Worm (Caenorhabditis elegans) whole organism, L4 larva: ENCODE measurements around the gene osta-2.

Source experiments
- D1046.2 ChIP-seq: fragments of 200-800 bp; sonication (Bioruptor generic); IDR thresholded peaks from 2 replicates; pipeline ENCODE4 v1.3.6; 2022; ENCODE audit warnings: missing genetic modification characterization, missing compliant biosample characterization
- F10B5.3 ChIP-seq: sonication (generic microtip); optimal IDR thresholded peaks from 2 replicates; lab custom pipeline; 2016; ENCODE audit warnings: mild to moderate bottlenecking, missing genetic modification characterization, missing compliant biosample characterization
- F49E8.2 ChIP-seq: sonication (generic microtip); optimal IDR thresholded peaks from 2 replicates; lab custom pipeline; 2016; ENCODE audit warnings: missing compliant biosample characterization, mild to moderate bottlenecking, missing genetic modification characterization, borderline replicate concordance
- T20F7.1 ChIP-seq: fragments of 200-800 bp; sonication (Bioruptor generic); optimal IDR thresholded peaks from 2 replicates; lab custom pipeline; 2018; ENCODE audit warnings: mild to moderate bottlenecking, missing genetic modification characterization, missing compliant biosample characterization
- Y48G9A.11 ChIP-seq: fragments of 200-800 bp; sonication (Bioruptor generic); IDR thresholded peaks from 2 replicates; pipeline ENCODE4 v1.3.6; 2022; ENCODE audit warnings: missing genetic modification reagents, missing genetic modification characterization, missing compliant biosample characterization
- aha-1 ChIP-seq: fragments of 150-350 bp; peaks from one replicate; lab custom pipeline; 2014; ENCODE audit warnings: missing biosample characterization, missing genetic modification characterization
- arid-1 ChIP-seq: fragments of 200-800 bp; sonication (Bioruptor generic); conservative IDR thresholded peaks from 2 replicates; pipeline ENCODE4 v1.3.6; 2022; ENCODE audit warnings: missing genetic modification reagents, missing genetic modification characterization, missing compliant biosample characterization
- ceh-28 ChIP-seq: fragments of 150-350 bp; optimal IDR thresholded peaks from 2 replicates; lab custom pipeline; 2014; ENCODE audit warnings: missing biosample characterization, missing genetic modification reagents, missing genetic modification characterization
- ces-1 ChIP-seq: fragments of 150-350 bp; sonication (generic microtip); optimal IDR thresholded peaks from 4 replicates; lab custom pipeline; 2014; ENCODE audit warnings: missing biosample characterization, missing genetic modification reagents, missing genetic modification characterization
- cey-2 ChIP-seq: sonication (generic microtip); optimal IDR thresholded peaks from 3 replicates; lab custom pipeline; 2017; ENCODE audit warnings: missing genetic modification characterization, mild to moderate bottlenecking, missing compliant biosample characterization, antibody characterized with exemption, borderline replicate concordance; ENCODE audit not compliant: insufficient read depth
- daf-12 ChIP-seq: fragments of 150-350 bp; optimal IDR thresholded peaks from 2 replicates; lab custom pipeline; 2014; ENCODE audit warnings: missing biosample characterization, missing genetic modification reagents, missing genetic modification characterization
- dmd-6 ChIP-seq: fragments of 200-800 bp; sonication (Bioruptor generic); IDR thresholded peaks from 2 replicates; pipeline ENCODE4 v1.3.6; 2022; ENCODE audit warnings: missing genetic modification reagents, missing genetic modification characterization, missing compliant biosample characterization
- dmd-9 ChIP-seq: fragments of 200-800 bp; sonication (Bioruptor generic); IDR thresholded peaks from 2 replicates; pipeline ENCODE4 v1.3.6; 2022; ENCODE audit warnings: missing genetic modification reagents, missing genetic modification characterization, missing compliant biosample characterization
- duxl-1 ChIP-seq: sonication (generic microtip); optimal IDR thresholded peaks from 2 replicates; lab custom pipeline; 2016; ENCODE audit warnings: mild to moderate bottlenecking, missing genetic modification characterization, moderate library complexity, missing compliant biosample characterization; ENCODE audit not compliant: poor library complexity
- dve-1 ChIP-seq: sonication (generic microtip); optimal IDR thresholded peaks from 2 replicates; lab custom pipeline; 2017; ENCODE audit warnings: antibody characterized with exemption, mild to moderate bottlenecking, missing genetic modification characterization, missing compliant biosample characterization; ENCODE audit not compliant: insufficient read depth
- egl-27 ChIP-seq: sonication (generic microtip); optimal IDR thresholded peaks from 3 replicates; lab custom pipeline; 2017; ENCODE audit warnings: missing biosample characterization, missing genetic modification reagents, missing genetic modification characterization
- egl-43 ChIP-seq: fragments of 200-800 bp; sonication (Bioruptor generic); IDR thresholded peaks from 2 replicates; pipeline ENCODE4 v1.3.6; 2022; ENCODE audit warnings: missing genetic modification reagents, missing genetic modification characterization, missing compliant biosample characterization
- hlh-11 ChIP-seq: fragments of 200-800 bp; sonication (Bioruptor generic); optimal IDR thresholded peaks from 2 replicates; lab custom pipeline; 2018; ENCODE audit warnings: mild to moderate bottlenecking, missing genetic modification characterization, missing compliant biosample characterization
- hmg-1.1 ChIP-seq: fragments of 200-800 bp; sonication (Bioruptor generic); IDR thresholded peaks from 2 replicates; pipeline ENCODE4 v1.3.6; 2022; ENCODE audit warnings: missing genetic modification reagents, missing genetic modification characterization, missing compliant biosample characterization
- lin-1 ChIP-seq: fragments of 200-800 bp; sonication (Bioruptor generic); IDR thresholded peaks from 2 replicates; pipeline ENCODE4 v1.3.6; 2022; ENCODE audit warnings: missing genetic modification reagents, missing genetic modification characterization, missing compliant biosample characterization
- lin-39 ChIP-seq: fragments of 150-350 bp; optimal IDR thresholded peaks from 2 replicates; lab custom pipeline; 2014; ENCODE audit warnings: missing biosample characterization, missing genetic modification reagents, missing genetic modification characterization
- lsy-2 ChIP-seq, 2 experiments: fragments of 150-350 bp in 1 of 2; sonication (generic microtip) in 1 of 2; optimal IDR thresholded peaks; 2 replicates each; lab custom pipeline; 2014 to 2017; ENCODE audit warnings: missing biosample characterization in 2 of 2, missing genetic modification characterization in 2 of 2
- mep-1 ChIP-seq: fragments of 150-350 bp; sonication (generic microtip); optimal IDR thresholded peaks from 3 replicates; lab custom pipeline; 2014; ENCODE audit warnings: missing biosample characterization, missing genetic modification characterization
- mes-2 ChIP-seq: sonication (generic microtip); optimal IDR thresholded peaks from 2 replicates; lab custom pipeline; 2016; ENCODE audit warnings: missing genotype, mild to moderate bottlenecking, missing genetic modification characterization, missing compliant biosample characterization; ENCODE audit not compliant: poor library complexity, severe bottlenecking
- mxl-3 ChIP-seq: fragments of 200-800 bp; sonication (Bioruptor generic); optimal IDR thresholded peaks from 2 replicates; lab custom pipeline; 2018; ENCODE audit warnings: mild to moderate bottlenecking, missing genetic modification characterization, missing compliant biosample characterization
- nhr-102 ChIP-seq: sonication (generic microtip); optimal IDR thresholded peaks from 2 replicates; lab custom pipeline; 2016; ENCODE audit warnings: mild to moderate bottlenecking, missing genetic modification characterization, moderate library complexity, missing compliant biosample characterization
- nhr-28 ChIP-seq: fragments of 150-350 bp; optimal IDR thresholded peaks from 2 replicates; lab custom pipeline; 2014; ENCODE audit warnings: missing biosample characterization, missing genetic modification characterization
- nhr-42 ChIP-seq: fragments of 200-800 bp; sonication (Bioruptor generic); IDR thresholded peaks from 2 replicates; pipeline ENCODE4 v1.3.6; 2022; ENCODE audit warnings: missing genetic modification characterization, missing compliant biosample characterization
- nhr-48 ChIP-seq: sonication (generic microtip); optimal IDR thresholded peaks from 2 replicates; lab custom pipeline; 2016; ENCODE audit warnings: mild to moderate bottlenecking, missing genetic modification characterization, missing compliant biosample characterization
- nhr-77 ChIP-seq: fragments of 150-350 bp; optimal IDR thresholded peaks from 2 replicates; lab custom pipeline; 2014; ENCODE audit warnings: missing biosample characterization, missing genetic modification characterization
- php-3 ChIP-seq: fragments of 200-800 bp; sonication (Bioruptor generic); IDR thresholded peaks from 2 replicates; pipeline ENCODE4 v1.3.6; 2022; ENCODE audit warnings: missing genetic modification reagents, missing genetic modification characterization, missing compliant biosample characterization
- rbr-2 ChIP-seq: sonication (generic microtip); optimal IDR thresholded peaks from 2 replicates; lab custom pipeline; 2016; ENCODE audit warnings: missing genotype, missing genetic modification characterization, missing compliant biosample characterization
- sdz-12 ChIP-seq: fragments of 200-800 bp; sonication (Bioruptor generic); optimal IDR thresholded peaks from 2 replicates; lab custom pipeline; 2018; ENCODE audit warnings: mild to moderate bottlenecking, missing genetic modification characterization, missing compliant biosample characterization
- skn-1 ChIP-seq: fragments of 150-350 bp; optimal IDR thresholded peaks from 2 replicates; lab custom pipeline; 2014; ENCODE audit warnings: missing biosample characterization, missing genetic modification characterization
- spr-1 ChIP-seq: sonication (generic microtip); optimal IDR thresholded peaks from 2 replicates; lab custom pipeline; 2016; ENCODE audit warnings: mild to moderate bottlenecking, missing genetic modification characterization, missing compliant biosample characterization
- spr-3 ChIP-seq: fragments of 200-800 bp; sonication (Bioruptor generic); optimal IDR thresholded peaks from 2 replicates; lab custom pipeline; 2018; ENCODE audit warnings: mild to moderate bottlenecking, missing genetic modification characterization, missing compliant biosample characterization
- vab-7 ChIP-seq: fragments of 200-800 bp; sonication (Bioruptor generic); IDR thresholded peaks from 2 replicates; pipeline ENCODE4 v1.3.6; 2022; ENCODE audit warnings: missing genetic modification reagents, missing genetic modification characterization, missing compliant biosample characterization
- zip-11 ChIP-seq: fragments of 200-800 bp; sonication (Bioruptor generic); IDR thresholded peaks from 2 replicates; pipeline ENCODE4 v1.3.6; 2022; ENCODE audit warnings: missing genetic modification characterization, missing compliant biosample characterization
- zip-2 ChIP-seq: fragments of 150-350 bp; optimal IDR thresholded peaks from 2 replicates; lab custom pipeline; 2014; ENCODE audit warnings: missing biosample characterization, missing genetic modification characterization
- ztf-11 ChIP-seq: fragments of 150-350 bp; optimal IDR thresholded peaks from 2 replicates; lab custom pipeline; 2014; ENCODE audit warnings: missing biosample characterization, missing genetic modification characterization

osta-2 gene

DNA sequence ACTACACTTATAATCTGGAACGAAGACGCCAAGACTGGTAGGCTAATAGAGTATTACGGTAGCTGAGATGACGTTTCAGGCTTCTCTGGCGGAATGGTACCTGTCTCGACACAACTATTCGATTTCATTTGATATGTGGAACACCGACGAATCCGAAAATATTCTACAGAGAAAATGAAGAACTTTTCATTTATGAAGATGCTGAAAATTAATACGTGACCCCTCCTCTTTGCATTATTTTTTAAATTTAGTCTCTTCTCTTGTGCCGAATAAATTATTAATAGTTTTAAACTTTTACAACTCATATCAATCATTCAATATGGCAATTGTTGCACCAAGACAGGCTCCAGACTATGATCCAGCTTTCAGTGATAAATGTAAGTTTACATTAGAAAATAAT, 41.5 kb upstream of the osta-2 start, which contains the start of gene C25H3.16:
Gene C25H3.16 (plus strand): TSS at position 301 of the 400 bp plus-strand sequence.
- no peak for TF ChIP-seq lin-1 (GFP tag; lab: Robert Waterston, UW)
- no peak for TF ChIP-seq F10B5.3
- no peak for TF ChIP-seq egl-27 (tag; lab: Kevin White, UChicago)
- no peak for TF ChIP-seq cey-2 (tag; lab: Kevin White, UChicago)
- TF ChIP-seq ces-1, result no peak
- TF ChIP-seq ztf-11 (tag; lab: Kevin White, UChicago), result no peak
- TF ChIP-seq Y48G9A.11 (GFP tag; lab: Robert Waterston, UW), result no peak
- no peak for TF ChIP-seq nhr-77
- TF ChIP-seq ceh-28 (tag; lab: Kevin White, UChicago), result no peak

DNA sequence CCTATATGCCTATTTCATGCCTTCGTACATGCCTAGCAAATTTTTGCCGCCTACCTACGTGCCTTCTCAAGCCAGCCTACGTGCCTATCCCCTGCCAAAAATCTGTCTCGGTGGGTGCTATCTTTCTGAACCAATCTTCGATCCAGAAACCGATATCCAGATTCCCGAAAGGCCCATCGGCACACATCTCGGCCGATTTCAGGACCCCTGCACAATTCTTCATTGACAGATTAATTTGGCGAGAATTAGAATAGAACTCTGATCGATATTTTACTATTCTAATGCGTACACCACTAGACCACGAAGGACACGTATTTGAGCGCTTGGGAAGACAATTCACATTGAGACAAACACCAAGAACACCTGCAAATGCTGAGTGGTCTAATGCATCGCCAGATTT, 40.0 kb upstream of the osta-2 start:
- no peak for TF ChIP-seq ces-1
- TF ChIP-seq nhr-48 (tag; lab: Kevin White, UChicago), result no peak
- no peak for TF ChIP-seq duxl-1

DNA sequence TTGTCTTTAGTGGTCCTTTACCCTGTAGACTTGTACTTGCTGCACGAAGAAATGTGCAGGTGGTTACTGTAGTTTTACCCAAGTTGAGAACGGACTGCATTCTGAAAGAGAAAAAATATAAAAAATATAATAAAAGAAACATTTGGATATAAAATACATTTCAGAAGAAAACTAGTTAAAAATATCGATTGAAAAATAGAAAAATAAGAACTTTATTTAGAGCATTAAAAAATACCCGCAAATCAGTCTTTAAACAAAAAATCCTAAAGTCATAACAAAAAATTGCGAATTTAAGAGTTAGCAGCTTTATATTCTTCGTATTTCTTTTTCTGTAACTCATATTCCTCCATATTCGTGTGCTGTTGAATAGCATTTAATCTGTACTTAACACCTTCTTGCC, 38.7 kb upstream of the osta-2 start, which contains the start of gene C25H3.7:
Gene C25H3.7 (minus strand): TSS at position 101 of the 400 bp plus-strand sequence.
- peak; percentile 50 for TF ChIP-seq aha-1 (tag; lab: Kevin White, UChicago)
- no peak for TF ChIP-seq daf-12 (tag; lab: Kevin White, UChicago)
- TF ChIP-seq, all 104 proteins: peak for 1

DNA sequence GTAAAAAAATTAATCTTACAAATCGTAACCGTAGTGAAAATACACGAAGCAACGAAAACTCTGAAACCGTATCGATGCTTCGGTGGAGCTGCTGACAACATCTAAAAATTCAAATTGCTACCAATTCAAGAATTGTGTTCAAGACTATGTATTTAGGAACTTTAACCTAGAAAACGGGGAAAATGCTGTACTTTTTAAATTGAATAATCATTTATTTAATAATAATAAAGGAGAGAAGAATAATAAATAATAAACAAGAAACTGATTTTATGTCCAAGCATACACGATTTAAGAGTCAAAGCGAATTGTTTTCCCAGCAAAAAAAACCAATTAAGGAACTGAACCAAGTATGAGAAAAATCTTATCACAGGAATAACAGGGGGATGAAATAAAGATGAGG, 37.9 kb upstream of the osta-2 start, which contains the start of gene C25H3.17:
Gene C25H3.17 (minus strand): TSS at position 101 of the 400 bp plus-strand sequence.
- TF ChIP-seq zip-2 (tag; lab: Kevin White, UChicago), result no peak
- no peak for TF ChIP-seq sdz-12 (GFP tag; lab: Kevin White, UChicago)
- TF ChIP-seq nhr-48 (tag; lab: Kevin White, UChicago), result no peak
- TF ChIP-seq D1046.2 (GFP tag; lab: Robert Waterston, UW), result no peak
- TF ChIP-seq ceh-28 (tag; lab: Kevin White, UChicago), result no peak
- TF ChIP-seq, all 104 proteins: peak for 0

DNA sequence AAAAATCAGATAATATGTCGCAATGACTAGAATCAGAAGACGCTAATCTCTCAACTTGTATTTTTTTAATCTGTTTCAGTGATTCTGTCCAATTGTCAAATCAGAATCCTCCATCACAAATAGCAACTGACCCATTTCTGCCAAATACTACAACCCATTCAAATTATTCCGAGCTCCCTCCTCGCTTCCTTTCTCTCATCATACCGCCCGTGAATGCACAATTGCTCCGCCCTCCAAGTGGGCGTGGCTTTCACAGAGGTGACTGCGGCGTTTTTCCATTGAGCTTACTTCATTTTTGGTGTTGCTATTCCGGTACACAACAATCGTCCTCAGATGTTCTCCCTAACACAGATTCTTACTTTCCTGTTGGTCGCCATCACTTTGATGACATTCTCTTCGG, 26.8 kb upstream of the osta-2 start, which contains the start of gene flp-27:
Gene flp-27 (plus strand): TSS at position 301 of the 400 bp plus-strand sequence.
- TF ChIP-seq rbr-2 (tag; lab: Kevin White, UChicago), result no peak
- TF ChIP-seq hmg-1.1 (GFP tag; lab: Robert Waterston, UW), result no peak
- TF ChIP-seq zip-11 (GFP tag; lab: Robert Waterston, UW), result no peak
- no peak for TF ChIP-seq F49E8.2
- no peak for TF ChIP-seq D1046.2 (GFP tag; lab: Robert Waterston, UW)
- TF ChIP-seq nhr-42 (GFP tag; lab: Robert Waterston, UW), result no peak
- TF ChIP-seq hlh-11, result no peak
- TF ChIP-seq nhr-28 (tag; lab: Kevin White, UChicago), result no peak
- TF ChIP-seq lin-39, result no peak
- no peak for TF ChIP-seq spr-3
- TF ChIP-seq nhr-102 (tag; lab: Kevin White, UChicago), result no peak
- no peak for TF ChIP-seq skn-1 (tag; lab: Kevin White, UChicago)
- TF ChIP-seq dmd-9, result no peak
- TF ChIP-seq daf-12 (tag; lab: Kevin White, UChicago), result no peak
- TF ChIP-seq T20F7.1 (GFP tag; lab: Kevin White, UChicago), result no peak
- no peak for TF ChIP-seq arid-1 (GFP tag; lab: Robert Waterston, UW)

DNA sequence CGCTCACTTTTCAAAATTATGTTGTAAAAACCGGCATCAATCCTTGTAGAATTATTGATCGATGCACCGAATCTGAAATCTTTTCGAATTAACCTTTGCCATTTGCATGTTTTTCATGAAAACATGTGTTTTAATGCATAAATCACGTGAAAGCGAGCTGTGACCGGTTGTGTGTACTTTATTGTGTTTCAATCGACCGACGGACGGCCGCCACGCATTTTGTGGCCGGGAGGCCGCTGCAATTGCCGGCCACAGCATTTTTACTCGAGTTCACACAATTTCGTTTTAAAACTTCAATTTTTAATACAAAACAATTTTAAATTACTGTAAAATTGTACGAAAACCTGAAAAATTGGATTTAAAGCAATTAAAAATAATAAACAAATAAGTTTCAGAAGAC, 18.5 kb upstream of the osta-2 start, which contains the start of gene C25H3.11:
Gene C25H3.11 (minus strand): TSS at position 82 of the 400 bp plus-strand sequence.
- TF ChIP-seq dve-1 (tag; lab: Kevin White, UChicago), result peak; percentile 49
- 0 out of 2 replicates have a peak, but pooled peaks have one; percentile 32 for TF ChIP-seq php-3 (GFP tag; lab: Robert Waterston, UW)
- peak; percentile 49; the same call in 1 of the 2 replicates for TF ChIP-seq dmd-6
- peak; percentile 47 for TF ChIP-seq mep-1 (tag; lab: Kevin White, UChicago)
- TF ChIP-seq egl-27 (tag; lab: Kevin White, UChicago), result no peak
- TF ChIP-seq mes-2, result peak; percentile 64
- peak; percentile 78 for TF ChIP-seq hlh-11
- TF ChIP-seq nhr-77, result peak; percentile 37
- TF ChIP-seq vab-7 (GFP tag; lab: Robert Waterston, UW), result peak; percentile 20; the same call in 1 of the 2 replicates
- peak; percentile 54 for TF ChIP-seq mxl-3 (GFP tag; lab: Kevin White, UChicago)
- peak; percentile 28 for TF ChIP-seq spr-1
- no peak for TF ChIP-seq lsy-2 (tag; optimal IDR thresholded peaks at IDR 0.05; lab: Kevin White, UChicago)
- no peak for TF ChIP-seq cey-2 (tag; lab: Kevin White, UChicago)
- TF ChIP-seq egl-43 (GFP tag; lab: Robert Waterston, UW), result 0 out of 2 replicates have a peak, but pooled peaks have one; percentile 55
